Fruit fly (Drosophila melanogaster): Measurements from ENCODE around the gene CG32708.

CG32708 gene

dm6 chrX:9042457-9043045, 43.2 kb upstream of the CG32708 start (continued):
- TF ChIP-seq CG8119 (GFP tag; IDR thresholded peaks at IDR 0.05) (no peak; the same call in 2 of the 3 replicates), pdm3 (GFP tag; optimal IDR thresholded peaks at IDR 0.05) (peak; percentile 33), CG1621 (tag; optimal IDR thresholded peaks at IDR 0.05) (no peak), fd59A (GFP tag; optimal IDR thresholded peaks at IDR 0.05) (no peak), cyc (GFP tag; optimal IDR thresholded peaks at IDR 0.05) (peak; percentile 25), CG31627 (GFP tag; optimal IDR thresholded peaks at IDR 0.05) (peak; percentile 20), Hr38 (GFP tag; optimal IDR thresholded peaks at IDR 0.05) (no peak), vri (GFP tag; optimal IDR thresholded peaks at IDR 0.05) (peak; percentile 75), esn (GFP tag; optimal IDR thresholded peaks at IDR 0.05) (peak; percentile 44), Sox14 (GFP tag; optimal IDR thresholded peaks at IDR 0.05) (peak; percentile 14), Sox102F (GFP tag; optimal IDR thresholded peaks at IDR 0.05) (peak; percentile 55), Hr39 (GFP tag; optimal IDR thresholded peaks at IDR 0.05) (peak; percentile 34), CG11902 (GFP tag; optimal IDR thresholded peaks at IDR 0.05) (no peak), svp (GFP tag) (peak; percentile 76), CG9139 (GFP tag; optimal IDR thresholded peaks at IDR 0.05) (peak; percentile 16), CG3032 (tag; optimal IDR thresholded peaks at IDR 0.05) (no peak), topi (GFP tag; optimal IDR thresholded peaks at IDR 0.05) (peak; percentile 48), CG32006 (GFP tag; optimal IDR thresholded peaks at IDR 0.05) (peak; percentile 27), fkh (GFP tag; optimal IDR thresholded peaks at IDR 0.05) (peak; percentile 60), Ets21C (GFP tag; optimal IDR thresholded peaks at IDR 0.05) (peak; percentile 10), lz (GFP tag; optimal IDR thresholded peaks at IDR 0.05) (no peak), acj6 (GFP tag; optimal IDR thresholded peaks at IDR 0.05) (no peak), salr (GFP tag; optimal IDR thresholded peaks at IDR 0.05) (no peak), CG8319 (GFP tag; optimal IDR thresholded peaks at IDR 0.05) (no peak), fd85E (GFP tag; optimal IDR thresholded peaks at IDR 0.05) (no peak), CG16779 (tag; optimal IDR thresholded peaks at IDR 0.05) (peak; percentile 16), Hr4 (GFP tag; optimal IDR thresholded peaks at IDR 0.05) (peak; percentile 22), CG11294 (GFP tag; IDR thresholded peaks at IDR 0.05) (no peak), Eip75B (GFP tag; optimal IDR thresholded peaks at IDR 0.05) (peak; percentile 59), eg (GFP tag; IDR thresholded peaks at IDR 0.05) (peak; percentile 44; the same call in 2 of the 3 replicates)

dm6 chrX:9043711-9044505, 41.8 kb upstream of the CG32708 start:
- no peak for TF ChIP-seq CG6792 (GFP tag; optimal IDR thresholded peaks at IDR 0.05)
- no peak for TF ChIP-seq fd85E (GFP tag; optimal IDR thresholded peaks at IDR 0.05)
- TF ChIP-seq CG15336 (GFP tag; IDR thresholded peaks at IDR 0.05), result peak; percentile 41
- TF ChIP-seq salr (GFP tag; optimal IDR thresholded peaks at IDR 0.05), result no peak
- TF ChIP-seq Smox (GFP tag; optimal IDR thresholded peaks at IDR 0.05), result no peak
- TF ChIP-seq CG8119 (GFP tag; IDR thresholded peaks at IDR 0.05), result peak; percentile 26; the same call in 1 of the 3 replicates
- TF ChIP-seq eg (GFP tag; IDR thresholded peaks at IDR 0.05), result peak; percentile 75
- TF ChIP-seq net (GFP tag; optimal IDR thresholded peaks at IDR 0.05), result no peak
- TF ChIP-seq CG6163 (GFP tag; IDR thresholded peaks at IDR 0.05), result 0 out of 3 replicates have a peak, but pooled peaks have one; percentile 27
- TF ChIP-seq CG7368 (GFP tag; optimal IDR thresholded peaks at IDR 0.05), result no peak

DNA sequence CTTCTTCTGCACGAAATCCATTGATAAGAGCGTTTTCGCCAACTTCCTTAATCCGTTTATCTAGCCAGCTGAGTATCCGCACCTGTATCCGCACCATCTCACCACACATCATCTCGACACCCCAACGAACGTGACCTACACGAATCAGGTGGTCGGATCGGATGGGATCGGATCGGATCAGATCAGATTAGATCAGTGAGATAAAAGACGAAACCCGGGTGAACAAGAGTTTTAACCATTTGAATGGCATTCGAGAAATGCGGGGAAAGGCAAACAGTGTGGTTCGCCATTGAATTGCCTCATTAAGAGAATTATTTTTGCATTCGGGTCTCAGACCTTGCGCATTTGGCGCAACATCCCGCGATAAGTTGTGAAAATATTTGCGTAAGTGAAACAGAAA, 40.9 kb upstream of the CG32708 start:
- TF ChIP-seq CG8632 (GFP tag; optimal IDR thresholded peaks at IDR 0.05) (no peak), dac (GFP tag; optimal IDR thresholded peaks at IDR 0.05) (no peak), CG10669 (GFP tag; optimal IDR thresholded peaks at IDR 0.05) (no peak), svp (GFP tag) (peak; percentile 41), Hr39 (GFP tag; optimal IDR thresholded peaks at IDR 0.05) (no peak), acj6 (GFP tag; optimal IDR thresholded peaks at IDR 0.05) (no peak), Eip78C (GFP tag) (peak; percentile 39), CG10631 (GFP tag; optimal IDR thresholded peaks at IDR 0.05) (no peak), CG6808 (GFP tag; optimal IDR thresholded peaks at IDR 0.05) (no peak), dsx (GFP tag; optimal IDR thresholded peaks at IDR 0.05; ENCODE audit: poor library complexity, severe bottlenecking) (no peak), Ets21C (GFP tag; optimal IDR thresholded peaks at IDR 0.05) (no peak)

Measured in whole organism, prepupa.